Worm (Caenorhabditis elegans) whole organism, late embryonic: Measurements from ENCODE around the gene unc-46.

Experiments
- Y22D7AL.16 ChIP-seq: sonication (generic microtip); optimal IDR thresholded peaks from 2 replicates; lab custom pipeline; 2016; ENCODE audit warnings: missing genetic modification characterization, missing compliant biosample characterization
- ceh-18 ChIP-seq: sonication (generic microtip); optimal IDR thresholded peaks from 2 replicates; lab custom pipeline; 2016; ENCODE audit warnings: missing genetic modification characterization, missing compliant biosample characterization
- ceh-19 ChIP-seq: fragments of 200-800 bp; sonication (Bioruptor generic); optimal IDR thresholded peaks from 2 replicates; lab custom pipeline; 2018; ENCODE audit warnings: mild to moderate bottlenecking, missing genetic modification characterization, missing compliant biosample characterization
- ceh-2 ChIP-seq: sonication (generic microtip); optimal IDR thresholded peaks from 2 replicates; lab custom pipeline; 2016; ENCODE audit warnings: missing genotype, missing genetic modification characterization, missing compliant biosample characterization
- ceh-24 ChIP-seq: sonication (generic microtip); optimal IDR thresholded peaks from 2 replicates; lab custom pipeline; 2016; ENCODE audit warnings: mild to moderate bottlenecking, missing genetic modification characterization, missing compliant biosample characterization
- ceh-31 ChIP-seq: sonication (generic microtip); optimal IDR thresholded peaks from 2 replicates; lab custom pipeline; 2016; ENCODE audit warnings: missing genetic modification characterization, missing compliant biosample characterization
- ceh-45 ChIP-seq: fragments of 200-800 bp; sonication (Bioruptor generic); IDR thresholded peaks from 2 replicates; pipeline ENCODE4 v1.3.6; 2022; ENCODE audit warnings: missing genetic modification reagents, missing genetic modification characterization, missing compliant biosample characterization
- ceh-48 ChIP-seq: sonication (generic microtip); optimal IDR thresholded peaks from 2 replicates; lab custom pipeline; 2016; ENCODE audit warnings: missing genetic modification characterization, inconsistent platforms, missing compliant biosample characterization
- ceh-6 ChIP-seq: fragments of 200-800 bp; sonication (Bioruptor generic); optimal IDR thresholded peaks from 2 replicates; lab custom pipeline; 2018; ENCODE audit warnings: mild to moderate bottlenecking, missing genetic modification characterization, missing compliant biosample characterization
- dmd-4 ChIP-seq: sonication (generic microtip); optimal IDR thresholded peaks from 2 replicates; lab custom pipeline; 2016; ENCODE audit warnings: borderline replicate concordance, missing genetic modification characterization, missing compliant biosample characterization
- dve-1 ChIP-seq: sonication (generic microtip); optimal IDR thresholded peaks from 2 replicates; lab custom pipeline; 2017; ENCODE audit warnings: antibody characterized with exemption, mild to moderate bottlenecking, missing genetic modification characterization, missing compliant biosample characterization
- elt-2 ChIP-seq: sonication (generic microtip); optimal IDR thresholded peaks from 2 replicates; lab custom pipeline; 2016; ENCODE audit warnings: missing genetic modification reagents, missing genetic modification characterization, missing compliant biosample characterization
- elt-4 ChIP-seq: sonication (generic microtip); optimal IDR thresholded peaks from 2 replicates; lab custom pipeline; 2016; ENCODE audit warnings: missing genetic modification characterization, missing compliant biosample characterization
- ets-4 ChIP-seq: sonication (generic microtip); optimal IDR thresholded peaks from 2 replicates; lab custom pipeline; 2016; ENCODE audit warnings: missing genetic modification characterization, missing compliant biosample characterization
- eyg-1 ChIP-seq: sonication (generic microtip); optimal IDR thresholded peaks from 2 replicates; lab custom pipeline; 2016; ENCODE audit warnings: missing genotype, missing genetic modification characterization, missing compliant biosample characterization
- fkh-10 ChIP-seq: fragments of 150-350 bp; optimal IDR thresholded peaks from 2 replicates; lab custom pipeline; 2014; ENCODE audit warnings: missing biosample characterization, missing genetic modification reagents, missing genetic modification characterization
- fkh-6 ChIP-seq: sonication (generic microtip); optimal IDR thresholded peaks from 2 replicates; lab custom pipeline; 2016; ENCODE audit warnings: missing genetic modification characterization, missing compliant biosample characterization
- hlh-30 ChIP-seq: sonication (generic microtip); optimal IDR thresholded peaks from 2 replicates; lab custom pipeline; 2017; ENCODE audit warnings: antibody characterized with exemption, missing genetic modification characterization, missing compliant biosample characterization; ENCODE audit not compliant: insufficient read depth
- hlh-8 ChIP-seq: sonication (generic microtip); optimal IDR thresholded peaks from 2 replicates; lab custom pipeline; 2016; ENCODE audit warnings: missing genotype, missing genetic modification characterization, missing compliant biosample characterization
- madf-2 ChIP-seq: sonication (generic microtip); optimal IDR thresholded peaks from 2 replicates; lab custom pipeline; 2017; ENCODE audit warnings: missing genetic modification characterization, missing compliant biosample characterization
- nhr-11 ChIP-seq: fragments of 150-350 bp; optimal IDR thresholded peaks from 2 replicates; lab custom pipeline; 2014; ENCODE audit warnings: missing biosample characterization, missing genetic modification characterization
- nhr-232 ChIP-seq: sonication (generic microtip); optimal IDR thresholded peaks from 2 replicates; lab custom pipeline; 2016; ENCODE audit warnings: missing genetic modification characterization, missing compliant biosample characterization
- npax-4 ChIP-seq: sonication (generic microtip); optimal IDR thresholded peaks from 2 replicates; lab custom pipeline; 2016; ENCODE audit warnings: missing genetic modification characterization, missing compliant biosample characterization
- odd-2 ChIP-seq: sonication (generic microtip); optimal IDR thresholded peaks from 2 replicates; lab custom pipeline; 2017; ENCODE audit warnings: antibody characterized with exemption, mild to moderate bottlenecking, missing genetic modification characterization, missing compliant biosample characterization
- pha-2 ChIP-seq: sonication (generic microtip); optimal IDR thresholded peaks from 2 replicates; lab custom pipeline; 2017; ENCODE audit warnings: mild to moderate bottlenecking, missing genetic modification characterization, missing compliant biosample characterization
- pha-4 ChIP-seq: fragments of 150-350 bp; optimal IDR thresholded peaks from 2 replicates; lab custom pipeline; 2018; ENCODE audit warnings: missing biosample characterization, missing genetic modification reagents, missing genetic modification characterization
- pros-1 ChIP-seq: fragments of 150-350 bp; optimal IDR thresholded peaks from 2 replicates; lab custom pipeline; 2014; ENCODE audit warnings: missing biosample characterization, missing genetic modification reagents, missing genetic modification characterization
- ref-2 ChIP-seq: sonication (generic microtip); optimal IDR thresholded peaks from 2 replicates; lab custom pipeline; 2016; ENCODE audit warnings: missing genetic modification characterization, missing compliant biosample characterization
- sox-2 ChIP-seq: fragments of 200-800 bp; sonication (Bioruptor generic); IDR thresholded peaks from 2 replicates; pipeline ENCODE4 v1.3.6; 2022; ENCODE audit warnings: missing genetic modification reagents, missing genetic modification characterization, missing compliant biosample characterization
- sox-4 ChIP-seq: sonication (generic microtip); optimal IDR thresholded peaks from 2 replicates; lab custom pipeline; 2017; ENCODE audit warnings: mild to moderate bottlenecking, missing genetic modification characterization, inconsistent platforms, missing compliant biosample characterization
- syd-9 ChIP-seq: sonication (generic microtip); optimal IDR thresholded peaks from 2 replicates; lab custom pipeline; 2016; ENCODE audit warnings: mild to moderate bottlenecking, missing genetic modification characterization, moderate library complexity, missing compliant biosample characterization
- tbx-2 ChIP-seq: sonication (generic microtip); optimal IDR thresholded peaks from 2 replicates; lab custom pipeline; 2016; ENCODE audit warnings: missing genetic modification characterization, missing compliant biosample characterization
- tbx-7 ChIP-seq: sonication (generic microtip); optimal IDR thresholded peaks from 2 replicates; lab custom pipeline; 2016; ENCODE audit warnings: missing genotype, missing genetic modification characterization, missing compliant biosample characterization
- ttx-3 ChIP-seq: sonication (generic microtip); optimal IDR thresholded peaks from 2 replicates; lab custom pipeline; 2016; ENCODE audit warnings: missing genetic modification reagents, missing genetic modification characterization, missing compliant biosample characterization
- unc-3 ChIP-seq, 2 experiments: fragments of 200-800 bp in 1 of 2; sonication (Bioruptor generic) in 1 of 2; sonication (generic microtip) in 1 of 2; conservative IDR thresholded peaks in 1 of 2; optimal IDR thresholded peaks in 1 of 2; 2 replicates each; pipeline versions ENCODE4 v1.3.6 to Lab custom; 2016 to 2022; ENCODE audit warnings: missing compliant biosample characterization in 2 of 2, missing genetic modification characterization in 2 of 2, missing genetic modification reagents in 1 of 2
- unc-42 ChIP-seq: sonication (generic microtip); optimal IDR thresholded peaks from 2 replicates; lab custom pipeline; 2016; ENCODE audit warnings: missing genotype, missing genetic modification characterization, missing compliant biosample characterization
- ztf-16 ChIP-seq: sonication (generic microtip); optimal IDR thresholded peaks from 2 replicates; lab custom pipeline; 2017; ENCODE audit warnings: missing genetic modification characterization, missing compliant biosample characterization

unc-46 gene

DNA sequence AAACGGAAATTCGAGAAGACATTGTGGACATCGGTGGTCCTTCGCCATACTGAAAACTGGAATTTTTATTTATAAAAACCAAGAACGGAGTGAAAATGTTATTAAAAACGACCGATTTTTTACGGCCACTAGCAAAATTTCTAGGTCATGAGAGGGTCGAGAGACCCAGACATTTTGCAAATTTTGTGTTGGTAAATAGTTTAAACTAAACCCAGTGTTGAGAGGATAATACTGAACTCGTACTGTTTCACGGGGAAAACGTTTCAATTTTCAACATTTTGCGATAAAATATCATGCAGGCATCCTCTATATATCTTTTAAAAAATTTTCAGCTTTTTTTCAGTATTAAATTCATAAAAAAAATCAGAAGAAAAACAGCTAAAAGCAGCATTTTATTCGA, 20.3 kb upstream of the unc-46 start, which contains the start of gene C04F5.9:
C04F5.9 (minus strand) TSS at position 101 of the 400 bp plus-strand sequence.
- TF ChIP-seq ceh-31 (tag; lab: Kevin White, UChicago) = no peak
- TF ChIP-seq ceh-6 (GFP tag; lab: Kevin White, UChicago) = no peak
- no peak for TF ChIP-seq tbx-2

DNA sequence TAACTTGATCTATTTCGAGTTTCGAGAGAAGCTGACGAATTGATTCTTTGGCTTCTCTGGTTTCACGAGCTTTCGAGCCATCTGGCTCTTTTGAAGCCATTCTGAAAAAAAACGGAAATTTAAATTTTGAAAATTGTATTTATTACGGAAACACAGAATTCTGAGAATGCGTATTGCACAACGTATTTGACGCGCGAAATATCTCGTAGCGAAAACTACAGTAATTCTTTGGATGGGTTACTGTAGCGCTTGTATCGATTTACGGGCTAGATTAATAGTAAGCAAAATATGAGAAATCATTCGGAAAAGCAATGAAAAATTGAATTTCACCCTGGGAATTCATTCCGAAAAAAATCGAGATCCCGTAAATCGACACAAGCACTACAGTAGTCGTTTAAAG, 14.8 kb upstream of the unc-46 start, which contains the start of gene C04F5.8:
C04F5.8 (minus strand) TSS at position 101 of the 400 bp plus-strand sequence.
- TF ChIP-seq tbx-2 = no peak
- no peak for TF ChIP-seq Y22D7AL.16
- TF ChIP-seq pha-2 (tag; lab: Kevin White, UChicago) = no peak
- no peak for TF ChIP-seq pros-1 (tag; lab: Kevin White, UChicago)
- no peak for TF ChIP-seq dve-1 (tag; lab: Kevin White, UChicago)
- no peak for TF ChIP-seq sox-2 (GFP tag; lab: Robert Waterston, UW)
- no peak for TF ChIP-seq ceh-19
- TF ChIP-seq hlh-30 (tag; lab: Kevin White, UChicago) = no peak

ce11 chrV:5110684-5111083, 11.9 kb upstream of the unc-46 start, which contains the start of gene ugt-63:
TSS of gene ugt-63 (minus strand) at chrV:5110772.
- TF ChIP-seq pha-4 (tag; lab: Kevin White, UChicago) (no peak), sox-4 (tag; lab: Kevin White, UChicago) (no peak), hlh-8 (tag; lab: Kevin White, UChicago) (no peak), ceh-6 (GFP tag; lab: Kevin White, UChicago) (no peak), elt-4 (tag; lab: Kevin White, UChicago) (no peak), ceh-24 (tag; lab: Kevin White, UChicago) (no peak), ceh-45 (no peak), Y22D7AL.16 (no peak), ref-2 (tag; lab: Kevin White, UChicago) (no peak), elt-2 (tag; lab: Kevin White, UChicago) (no peak), odd-2 (tag; lab: Kevin White, UChicago) (no peak)
- TF ChIP-seq, all 69 proteins: peak for 0

- no peak for TF ChIP-seq ceh-2 (tag; lab: Kevin White, UChicago)
- no peak for TF ChIP-seq dmd-4
- TF ChIP-seq npax-4 (tag; lab: Kevin White, UChicago) = no peak
- TF ChIP-seq Y22D7AL.16 = no peak
- no peak for TF ChIP-seq ztf-16 (tag; lab: Kevin White, UChicago)
- TF ChIP-seq ets-4 = no peak
- TF ChIP-seq syd-9 = no peak
- no peak for TF ChIP-seq eyg-1 (tag; lab: Kevin White, UChicago)
- no peak for TF ChIP-seq ceh-48 (tag; lab: Kevin White, UChicago)
- TF ChIP-seq tbx-7 (tag; lab: Kevin White, UChicago) = no peak
- no peak for TF ChIP-seq fkh-10
- TF ChIP-seq unc-42 (tag; lab: Kevin White, UChicago) = no peak
- TF ChIP-seq sox-4 (tag; lab: Kevin White, UChicago) = no peak
- no peak for TF ChIP-seq madf-2 (tag; lab: Kevin White, UChicago)
- TF ChIP-seq nhr-232 = no peak
- TF ChIP-seq nhr-11 (tag; lab: Kevin White, UChicago) = no peak
- TF ChIP-seq ceh-18 = no peak
- no peak for TF ChIP-seq unc-3 (GFP tag; conservative IDR thresholded peaks at IDR 0.05; lab: Robert Waterston, UW)
- no peak for TF ChIP-seq unc-3 (tag; optimal IDR thresholded peaks at IDR 0.05; lab: Kevin White, UChicago)
- TF ChIP-seq fkh-6 (tag; lab: Kevin White, UChicago) = no peak
- no peak for TF ChIP-seq ttx-3
Observed at ce11 chrV:5107816-5108215, 9.0 kb upstream of the unc-46 start, which contains the start of gene srab-3. TSS of gene srab-3 (minus strand) at chrV:5107916.
